Fruit fly (Drosophila melanogaster) whole organism, pupa: Measurements from ENCODE around the gene CG31436.

Experiments
- CG17806 ChIP-seq: fragments of 200-800 bp; sonication (Bioruptor generic); optimal IDR thresholded peaks from 2 replicates; lab custom pipeline; 2018; ENCODE audit warnings: missing biosample characterization, mild to moderate bottlenecking, missing genetic modification characterization, moderate library complexity
- CG32121 ChIP-seq: fragments of 200-800 bp; sonication (Bioruptor generic); IDR thresholded peaks from 2 replicates; pipeline ENCODE4 v1.3.6; 2022; ENCODE audit warnings: missing biosample characterization, missing genetic modification characterization
- CG34367 ChIP-seq: fragments of 200-800 bp; sonication (Bioruptor generic); optimal IDR thresholded peaks from 2 replicates; lab custom pipeline; 2018; ENCODE audit warnings: missing biosample characterization, mild to moderate bottlenecking, missing genetic modification characterization
- CG4496 ChIP-seq: fragments of 200-800 bp; sonication (Bioruptor generic); IDR thresholded peaks from 3 replicates; pipeline ENCODE4 v1.3.6; 2022; ENCODE audit warnings: missing biosample characterization, missing genetic modification characterization
- CG8301 ChIP-seq: fragments of 200-800 bp; sonication (Bioruptor generic); optimal IDR thresholded peaks from 2 replicates; lab custom pipeline; 2018; ENCODE audit warnings: missing biosample characterization, mild to moderate bottlenecking, missing genetic modification characterization
- Ets98B ChIP-seq: fragments of 200-800 bp; sonication (Bioruptor generic); IDR thresholded peaks from 2 replicates; pipeline ENCODE4 v1.3.6; 2022; ENCODE audit warnings: missing biosample characterization, missing genetic modification characterization
- Pif1A ChIP-seq: fragments of 200-800 bp; sonication (Bioruptor generic); optimal IDR thresholded peaks from 3 replicates; lab custom pipeline; 2016; ENCODE audit warnings: missing biosample characterization, missing genetic modification characterization

dm6 chr3R:25260670-25261069 is 43.3 kb upstream of the CG31436 start:
- TF ChIP-seq CG32121 (no peak), Pif1A (GFP tag; lab: Kevin White, UChicago) (no peak), CG4496 (GFP tag; lab: Robert Waterston, UW) (no peak), Ets98B (GFP tag; lab: Robert Waterston, UW) (no peak), CG34367 (no peak), CG17806 (tag; lab: Kevin White, UChicago) (no peak), CG8301 (tag; lab: Kevin White, UChicago) (no peak)
